Fruit fly (Drosophila melanogaster): Measurements from ENCODE around the gene CG32687.
A peak's percentile ranks its signal among the peaks of the same experiment; 100 is the strongest.

Gene CG32687

dm6 chrX:10474213-10474540, 12.8 kb downstream of the CG32687 start (continued):
- TF ChIP-seq Ravus (GFP tag; IDR thresholded peaks at IDR 0.05) (no peak), chn (GFP tag; optimal IDR thresholded peaks at IDR 0.05) (peak; percentile 27), inv (GFP tag; IDR thresholded peaks at IDR 0.05; ENCODE audit: partially characterized antibody) (no peak), Kr (GFP tag; optimal IDR thresholded peaks at IDR 0.05) (no peak), stc (GFP tag; IDR thresholded peaks at IDR 0.05) (no peak), CG1832 (GFP tag; optimal IDR thresholded peaks at IDR 0.05) (peak; percentile 91), abd-A (tag; optimal IDR thresholded peaks at IDR 0.05) (no peak), CG10274 (GFP tag; optimal IDR thresholded peaks at IDR 0.05) (no peak), pum (GFP tag; optimal IDR thresholded peaks at IDR 0.05) (no peak), CG13775 (GFP tag; optimal IDR thresholded peaks at IDR 0.05) (no peak)

- TF ChIP-seq ci (GFP tag; IDR thresholded peaks at IDR 0.05) (peak; percentile 59; the same call in 2 of the 3 replicates), knrl (GFP tag; IDR thresholded peaks at IDR 0.05; ENCODE audit: partially characterized antibody) (peak; percentile 69; the same call in 2 of the 3 replicates), ham (GFP tag; IDR thresholded peaks at IDR 0.05) (no peak), CG11723 (GFP tag; optimal IDR thresholded peaks at IDR 0.05) (no peak), CG1832 (GFP tag; optimal IDR thresholded peaks at IDR 0.05) (peak; percentile 41), maf-S (GFP tag; optimal IDR thresholded peaks at IDR 0.05) (no peak), dimm (GFP tag; IDR thresholded peaks at IDR 0.05) (no peak), Ets97D (GFP tag; optimal IDR thresholded peaks at IDR 0.05) (peak; percentile 61), yki (optimal IDR thresholded peaks at IDR 0.05) (no peak), Dip3 (GFP tag; optimal IDR thresholded peaks at IDR 0.05) (peak; percentile 14), Mad (GFP tag; optimal IDR thresholded peaks at IDR 0.05) (no peak), amos (GFP tag; IDR thresholded peaks at IDR 0.05; ENCODE audit: partially characterized antibody) (peak; percentile 64), CG18476 (GFP tag; optimal IDR thresholded peaks at IDR 0.05) (no peak), salm (tag; optimal IDR thresholded peaks at IDR 0.05) (no peak), chif (GFP tag; optimal IDR thresholded peaks at IDR 0.05) (peak in 1 of 2 experiments; percentile 2), Rx (GFP tag; IDR thresholded peaks at IDR 0.05) (0 out of 2 replicates have a peak, but pooled peaks have one; percentile 35), hb (GFP tag; IDR thresholded peaks at IDR 0.05; ENCODE audit: partially characterized antibody) (0 out of 3 replicates have a peak, but pooled peaks have one; percentile 55), CoRest (tag; optimal IDR thresholded peaks at IDR 0.05) (peak; percentile 18), E2f2 (GFP tag; IDR thresholded peaks at IDR 0.05) (peak; percentile 61), mam (GFP tag; optimal IDR thresholded peaks at IDR 0.05) (peak; percentile 29), prd (optimal IDR thresholded peaks at IDR 0.05) (no peak), prd (GFP tag; IDR thresholded peaks at IDR 0.05) (peak; percentile 47; the same call in 1 of the 3 replicates), CG3407 (GFP tag; optimal IDR thresholded peaks at IDR 0.05) (no peak), lmd (GFP tag; IDR thresholded peaks at IDR 0.05) (no peak), CG3838 (GFP tag; optimal IDR thresholded peaks at IDR 0.05) (no peak), CG6791 (GFP tag; IDR thresholded peaks at IDR 0.05; ENCODE audit: partially characterized antibody) (peak; percentile 59; the same call in 2 of the 3 replicates), CG4617 (GFP tag; optimal IDR thresholded peaks at IDR 0.05; ENCODE audit: borderline replicate concordance) (peak; percentile 38), CG17802 (tag; optimal IDR thresholded peaks at IDR 0.05) (peak; percentile 23), tin (GFP tag; optimal IDR thresholded peaks at IDR 0.05) (no peak), Nf-YC (tag; optimal IDR thresholded peaks at IDR 0.05) (no peak), CG17385 (GFP tag; optimal IDR thresholded peaks at IDR 0.05) (peak; percentile 73), ttk (GFP tag; IDR thresholded peaks at IDR 0.05) (0 out of 2 replicates have a peak, but pooled peaks have one; percentile 29), CG14441 (GFP tag; IDR thresholded peaks at IDR 0.05) (peak; percentile 45), C15 (GFP tag; IDR thresholded peaks at IDR 0.05) (no peak), CG2712 (tag; optimal IDR thresholded peaks at IDR 0.05) (peak; percentile 68), MBD-R2 (GFP tag; IDR thresholded peaks at IDR 0.05) (peak; percentile 39), CG9437 (GFP tag; optimal IDR thresholded peaks at IDR 0.05) (no peak), lilli (GFP tag; optimal IDR thresholded peaks at IDR 0.05) (peak; percentile 32), bowl (GFP tag; IDR thresholded peaks at IDR 0.05) (no peak), az2 (GFP tag; optimal IDR thresholded peaks at IDR 0.05) (peak; percentile 14), BtbVII (GFP tag; optimal IDR thresholded peaks at IDR 0.05) (no peak)
These were observed 13.3 kb downstream of the CG32687 start, which contains the start of gene CG2889 for dm6 chrX:10473510-10474212. CG2889 (plus strand) TSS chrX:10473938.
